Fruit fly (Drosophila melanogaster) whole organism, prepupa: Measurements from ENCODE around the gene CG3347.

Experiments
- Blimp-1 ChIP-seq: fragments of 200-800 bp; sonication (Bioruptor generic); optimal IDR thresholded peaks from 3 replicates; lab custom pipeline; 2017; ENCODE audit warnings: missing biosample characterization, missing genetic modification characterization, mild to moderate bottlenecking, moderate library complexity, missing genetic modification reagents
- CG10631 ChIP-seq: fragments of 200-800 bp; sonication (Bioruptor generic); optimal IDR thresholded peaks from 2 replicates; lab custom pipeline; 2016; ENCODE audit warnings: missing biosample characterization, missing genetic modification characterization
- CG10669 ChIP-seq: fragments of 200-800 bp; sonication (Bioruptor generic); optimal IDR thresholded peaks from 3 replicates; lab custom pipeline; 2018; ENCODE audit warnings: missing biosample characterization, mild to moderate bottlenecking, missing genetic modification characterization, moderate library complexity
- CG16779 ChIP-seq: fragments of 200-800 bp; sonication (Bioruptor generic); optimal IDR thresholded peaks from 3 replicates; lab custom pipeline; 2017; ENCODE audit warnings: missing biosample characterization, mild to moderate bottlenecking, missing genetic modification characterization
- CG3032 ChIP-seq: fragments of 200-800 bp; optimal IDR thresholded peaks from 2 replicates; lab custom pipeline; 2019; ENCODE audit warnings: missing biosample characterization, mild to moderate bottlenecking, missing genetic modification characterization, moderate library complexity
- CG3919 ChIP-seq: fragments of 200-800 bp; sonication (Bioruptor generic); optimal IDR thresholded peaks from 3 replicates; lab custom pipeline; 2016; ENCODE audit warnings: missing biosample characterization, missing genetic modification characterization
- CG4318 ChIP-seq: fragments of 200-800 bp; sonication (Bioruptor generic); optimal IDR thresholded peaks from 3 replicates; lab custom pipeline; 2017; ENCODE audit warnings: missing biosample characterization, mild to moderate bottlenecking, missing genetic modification characterization
- CG6854 ChIP-seq: fragments of 200-800 bp; sonication (Bioruptor generic); optimal IDR thresholded peaks from 2 replicates; lab custom pipeline; 2017; ENCODE audit warnings: missing biosample characterization, mild to moderate bottlenecking, missing genetic modification characterization
- CG7368 ChIP-seq: fragments of 200-800 bp; sonication (Bioruptor generic); optimal IDR thresholded peaks from 3 replicates; lab custom pipeline; 2016; ENCODE audit warnings: missing biosample characterization, missing genetic modification characterization
- CG8319 ChIP-seq: fragments of 200-800 bp; sonication (Bioruptor generic); optimal IDR thresholded peaks from 3 replicates; lab custom pipeline; 2016; ENCODE audit warnings: missing biosample characterization, missing genetic modification characterization
- CG8632 ChIP-seq: fragments of 200-800 bp; sonication (Bioruptor generic); optimal IDR thresholded peaks from 3 replicates; lab custom pipeline; 2016; ENCODE audit warnings: missing biosample characterization, missing genetic modification characterization
- Eip75B ChIP-seq: fragments of 200-800 bp; sonication (Bioruptor generic); optimal IDR thresholded peaks from 3 replicates; lab custom pipeline; 2016; ENCODE audit warnings: missing biosample characterization, missing genetic modification characterization
- Eip93F ChIP-seq: fragments of 200-800 bp; sonication (Bioruptor generic); optimal IDR thresholded peaks from 2 replicates; lab custom pipeline; 2016; ENCODE audit warnings: missing biosample characterization, mild to moderate bottlenecking, missing genetic modification characterization
- Hr38 ChIP-seq: sonication (Bioruptor generic); optimal IDR thresholded peaks from 2 replicates; lab custom pipeline; 2016; ENCODE audit warnings: missing biosample characterization, missing genetic modification characterization
- Hr4 ChIP-seq: fragments of 200-800 bp; sonication (Bioruptor generic); optimal IDR thresholded peaks from 3 replicates; lab custom pipeline; 2016; ENCODE audit warnings: missing biosample characterization, missing genetic modification characterization
- Met ChIP-seq: fragments of 200-800 bp; sonication (Bioruptor generic); optimal IDR thresholded peaks from 3 replicates; lab custom pipeline; 2016; ENCODE audit warnings: missing biosample characterization, missing genetic modification characterization
- OdsH ChIP-seq: fragments of 200-800 bp; sonication (Bioruptor generic); optimal IDR thresholded peaks from 3 replicates; lab custom pipeline; 2016; ENCODE audit warnings: missing biosample characterization, missing genetic modification characterization
- Smox ChIP-seq: fragments of 200-800 bp; sonication (Bioruptor generic); optimal IDR thresholded peaks from 3 replicates; lab custom pipeline; 2016; ENCODE audit warnings: missing biosample characterization, missing genetic modification characterization
- Sox15 ChIP-seq: fragments of 200-800 bp; sonication (Bioruptor generic); optimal IDR thresholded peaks from 3 replicates; lab custom pipeline; 2016; ENCODE audit warnings: missing biosample characterization, missing genetic modification characterization
- cyc ChIP-seq: fragments of 200-800 bp; sonication (Bioruptor generic); optimal IDR thresholded peaks from 3 replicates; lab custom pipeline; 2016; ENCODE audit warnings: missing biosample characterization, missing genetic modification characterization
- dsx ChIP-seq: fragments of 200-800 bp; optimal IDR thresholded peaks from 3 replicates; lab custom pipeline; 2019; ENCODE audit warnings: missing biosample characterization, mild to moderate bottlenecking, missing genetic modification characterization, moderate library complexity; ENCODE audit not compliant: poor library complexity, severe bottlenecking
- eg ChIP-seq: fragments of 200-800 bp; sonication (Bioruptor generic); IDR thresholded peaks from 3 replicates; pipeline ENCODE4 v1.3.6; 2022; ENCODE audit warnings: missing biosample characterization, missing genetic modification characterization
- fd59A ChIP-seq: fragments of 200-800 bp; sonication (Bioruptor generic); optimal IDR thresholded peaks from 2 replicates; lab custom pipeline; 2017; ENCODE audit warnings: missing biosample characterization, mild to moderate bottlenecking, missing genetic modification characterization, missing genetic modification reagents
- fd85E ChIP-seq: fragments of 200-800 bp; sonication (Bioruptor generic); optimal IDR thresholded peaks from 3 replicates; lab custom pipeline; 2016; ENCODE audit warnings: missing biosample characterization, missing genetic modification characterization
- fkh ChIP-seq: fragments of 200-800 bp; sonication (Bioruptor generic); optimal IDR thresholded peaks from 3 replicates; lab custom pipeline; 2017; ENCODE audit warnings: missing biosample characterization, mild to moderate bottlenecking, missing genetic modification characterization, moderate library complexity
- lz ChIP-seq: fragments of 200-800 bp; sonication (Bioruptor generic); optimal IDR thresholded peaks from 3 replicates; lab custom pipeline; 2016; ENCODE audit warnings: missing biosample characterization, missing genetic modification characterization
- pdm3 ChIP-seq: fragments of 200-800 bp; sonication (Bioruptor generic); optimal IDR thresholded peaks from 3 replicates; lab custom pipeline; 2016; ENCODE audit warnings: missing biosample characterization, missing genetic modification characterization
- spab ChIP-seq: fragments of 200-800 bp; sonication (Bioruptor generic); optimal IDR thresholded peaks from 2 replicates; lab custom pipeline; 2017; ENCODE audit warnings: missing biosample characterization, mild to moderate bottlenecking, missing genetic modification characterization, missing genetic modification reagents
- svp ChIP-seq: fragments of 200-800 bp; sonication (Bioruptor generic); peaks from one replicate; lab custom pipeline; 2016; ENCODE audit warnings: missing biosample characterization, missing genetic modification characterization
- vri ChIP-seq: fragments of 200-800 bp; sonication (Bioruptor generic); optimal IDR thresholded peaks from 3 replicates; lab custom pipeline; 2016; ENCODE audit warnings: missing biosample characterization, mild to moderate bottlenecking, missing genetic modification characterization

Gene CG3347

DNA sequence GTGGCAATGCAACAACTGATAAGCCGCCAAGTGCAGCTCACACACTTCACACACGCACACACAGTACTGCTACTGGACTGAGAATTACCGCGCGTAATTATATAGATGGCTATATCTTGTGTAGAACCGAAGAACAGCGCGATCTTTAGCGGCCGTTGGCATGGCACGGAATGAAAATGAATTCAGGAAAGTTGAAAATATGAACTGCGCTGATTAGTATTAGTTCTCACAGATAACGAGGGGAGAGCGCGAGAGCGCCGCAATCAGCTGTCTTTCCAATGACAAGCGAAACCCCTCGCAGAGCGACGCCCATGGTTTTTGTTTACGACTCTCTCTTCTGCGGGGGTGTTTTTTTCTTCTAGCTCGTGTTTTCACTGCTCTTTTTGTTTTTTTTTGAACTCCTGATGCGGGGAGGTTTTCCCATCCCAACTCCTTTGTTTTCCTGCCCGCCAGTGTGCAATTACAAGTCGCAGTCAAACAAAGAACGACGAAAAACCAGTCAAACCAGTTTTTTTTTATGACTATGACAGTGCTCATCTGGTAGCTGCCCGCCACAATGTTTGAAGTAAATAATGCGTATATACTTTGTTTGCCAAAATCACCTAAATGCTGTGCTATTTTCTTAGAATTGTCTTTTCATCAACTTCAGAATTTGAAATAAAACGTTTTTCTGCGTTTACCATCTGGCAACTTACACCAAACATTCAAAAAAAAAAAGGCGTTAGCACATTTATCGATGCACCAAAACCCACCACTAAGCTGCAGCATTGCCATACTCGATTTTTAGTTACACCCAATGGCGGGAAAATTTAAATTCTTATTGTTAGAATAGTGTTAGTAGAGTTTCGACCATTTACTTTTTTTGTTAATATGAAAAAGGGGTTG lies 34.0 kb downstream of the CG3347 start, which contains the start of gene CG9663 (continued):
- TF ChIP-seq CG4318 (GFP tag; lab: Kevin White, UChicago) = peak; percentile 22
- TF ChIP-seq CG10669 (GFP tag; lab: Kevin White, UChicago) = peak; percentile 72
- peak; percentile 29 for TF ChIP-seq fd85E (GFP tag; lab: Kevin White, UChicago)
- TF ChIP-seq Eip75B (GFP tag; lab: Kevin White, UChicago) = peak; percentile 73
- TF ChIP-seq CG3032 (tag; lab: Kevin White, UChicago) = peak; percentile 77
- TF ChIP-seq cyc (GFP tag; lab: Kevin White, UChicago) = peak; percentile 65
- no peak for TF ChIP-seq Hr38 (GFP tag; lab: Kevin White, UChicago)
- TF ChIP-seq Smox (GFP tag; lab: Kevin White, UChicago) = peak; percentile 62
- TF ChIP-seq eg = peak; percentile 80; the same call in 2 of the 3 replicates
- peak; percentile 29 for TF ChIP-seq Hr4
- peak; percentile 73 for TF ChIP-seq lz
- peak; percentile 59 for TF ChIP-seq CG8319 (GFP tag; lab: Kevin White, UChicago)
- peak; percentile 73 for TF ChIP-seq CG6854 (GFP tag; lab: Kevin White, UChicago)
- peak; percentile 85 for TF ChIP-seq spab
- peak; percentile 57 for TF ChIP-seq OdsH (GFP tag; lab: Kevin White, UChicago)
- TF ChIP-seq CG7368 (GFP tag; lab: Kevin White, UChicago) = peak; percentile 76
- TF ChIP-seq pdm3 (GFP tag; lab: Kevin White, UChicago) = peak; percentile 68
- peak; percentile 71 for TF ChIP-seq dsx (GFP tag; lab: Kevin White, UChicago)
- TF ChIP-seq fd59A = peak; percentile 61
- peak; percentile 66 for TF ChIP-seq Met
- peak; percentile 82 for TF ChIP-seq CG3919 (GFP tag; lab: Kevin White, UChicago)
- TF ChIP-seq Blimp-1 (GFP tag; lab: Kevin White, UChicago) = peak; percentile 33
- TF ChIP-seq fkh (GFP tag; lab: Kevin White, UChicago) = peak; percentile 76

DNA sequence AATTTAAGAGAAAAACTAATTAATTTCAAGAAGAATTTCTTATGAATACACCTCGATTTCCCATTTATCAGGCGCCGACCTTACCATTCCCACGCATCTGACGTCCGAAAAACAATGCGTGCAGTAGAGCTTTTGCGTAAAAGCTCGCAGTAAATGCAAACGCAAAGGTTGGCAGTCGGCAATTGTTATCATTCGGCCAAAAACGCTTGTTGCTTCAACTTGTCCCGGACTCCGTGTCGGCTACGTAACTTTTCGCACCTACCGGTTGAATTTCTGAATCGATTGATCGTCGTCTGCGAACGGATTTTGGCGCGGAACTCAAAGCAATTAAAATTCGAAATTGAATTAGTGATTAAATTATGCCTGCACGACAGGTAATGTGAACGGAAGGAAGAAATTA lies 34.7 kb downstream of the CG3347 start, which contains the start of gene CG3277:
CG3277 (plus strand) TSS at position 208 of the 400 bp plus-strand sequence.
- TF ChIP-seq Sox15 (GFP tag; lab: Kevin White, UChicago) (no peak), Eip93F (peak; percentile 1), vri (GFP tag; lab: Kevin White, UChicago) (peak; percentile 53), OdsH (GFP tag; lab: Kevin White, UChicago) (no peak), CG16779 (no peak), CG10631 (GFP tag; lab: Kevin White, UChicago) (no peak), CG8632 (GFP tag; lab: Kevin White, UChicago) (no peak)
- TF ChIP-seq, all 60 proteins: peak for 2

DNA sequence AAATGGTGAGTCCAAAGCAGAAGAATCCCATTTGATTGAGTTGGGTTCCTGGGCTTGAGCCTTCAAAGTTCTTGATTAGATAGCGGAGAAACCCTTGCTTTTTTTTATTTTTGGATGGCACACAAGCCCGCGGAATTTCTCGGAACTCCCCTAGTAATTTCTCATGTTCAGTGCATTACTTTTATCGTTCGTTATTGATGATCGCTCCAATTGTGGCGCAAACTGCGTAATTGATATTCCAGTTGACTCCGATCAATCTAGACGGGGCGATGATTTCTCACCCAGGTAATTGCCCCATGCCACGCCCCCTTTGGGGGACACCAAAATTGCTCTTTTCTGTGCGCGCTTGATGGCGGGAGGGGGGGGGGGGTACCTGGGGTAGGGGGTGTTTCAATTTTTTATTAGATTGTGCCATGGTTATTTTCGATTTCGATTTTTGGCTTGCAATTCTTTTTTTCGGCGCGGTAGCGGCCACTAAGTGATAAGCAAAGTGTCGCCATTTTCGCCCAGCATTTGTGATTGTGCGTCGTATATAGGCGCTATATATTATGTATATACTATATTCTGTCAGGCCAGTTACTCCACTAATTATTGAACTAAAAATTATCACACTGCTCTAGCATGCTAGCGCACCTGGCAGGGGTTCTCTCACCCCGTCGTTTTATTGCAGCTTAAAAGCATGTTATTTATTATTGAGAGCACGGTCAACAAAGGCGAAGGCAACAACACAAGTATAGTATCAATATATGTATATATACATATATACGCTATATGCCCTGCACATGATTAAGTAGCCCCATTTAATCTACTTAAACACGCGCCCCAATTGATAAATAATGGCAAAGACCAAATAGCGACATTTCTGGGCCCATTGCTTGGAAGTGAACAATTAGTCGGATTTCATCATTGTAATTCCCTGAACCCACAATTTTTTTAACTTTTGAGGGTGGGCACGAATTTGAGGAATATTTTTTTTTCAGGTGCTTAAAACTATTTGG lies 35.9 kb downstream of the CG3347 start:
- TF ChIP-seq fd85E (GFP tag; lab: Kevin White, UChicago) = no peak
- peak; percentile 61 for TF ChIP-seq svp (GFP tag; lab: Kevin White, UChicago)
- TF ChIP-seq vri (GFP tag; lab: Kevin White, UChicago) = peak; percentile 24
- TF ChIP-seq CG4318 (GFP tag; lab: Kevin White, UChicago) = no peak

DNA sequence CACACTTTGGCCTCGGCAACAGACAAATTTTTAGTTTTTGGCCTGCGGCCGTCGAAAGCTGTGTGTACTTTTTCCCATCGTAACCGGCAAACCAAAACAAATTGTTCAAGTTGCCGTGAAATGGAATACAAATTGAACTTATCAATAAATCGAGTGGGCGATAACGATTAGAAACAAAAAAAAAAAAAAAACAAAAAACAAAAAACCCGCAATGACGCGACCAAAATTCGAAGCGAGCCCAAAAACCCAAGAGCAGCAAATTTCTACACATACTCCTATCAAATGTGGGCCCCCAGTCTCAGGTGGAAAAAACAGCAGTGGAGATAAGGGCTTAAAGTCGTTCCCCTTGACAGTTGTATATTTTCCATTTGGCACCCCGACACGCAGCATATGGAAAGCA lies 38.0 kb downstream of the CG3347 start:
- peak; percentile 51 for TF ChIP-seq vri (GFP tag; lab: Kevin White, UChicago)
- no peak for TF ChIP-seq Hr38 (GFP tag; lab: Kevin White, UChicago)
- TF ChIP-seq, all 60 proteins: peak for 1
